Fruit fly (Drosophila melanogaster) whole organism, prepupa: ENCODE results near the gene NK7.1.

Experiments used
- Blimp-1 ChIP-seq: fragments of 200-800 bp; sonication (Bioruptor generic); optimal IDR thresholded peaks from 3 replicates; lab custom pipeline; 2017; ENCODE audit warnings: missing biosample characterization, missing genetic modification characterization, mild to moderate bottlenecking, moderate library complexity, missing genetic modification reagents
- CG10631 ChIP-seq: fragments of 200-800 bp; sonication (Bioruptor generic); optimal IDR thresholded peaks from 2 replicates; lab custom pipeline; 2016; ENCODE audit warnings: missing biosample characterization, missing genetic modification characterization
- CG11762 ChIP-seq: fragments of 200-800 bp; sonication (Bioruptor generic); optimal IDR thresholded peaks from 3 replicates; lab custom pipeline; 2016; ENCODE audit warnings: missing biosample characterization, missing genetic modification characterization; ENCODE audit not compliant: insufficient read depth
- CG11902 ChIP-seq: fragments of 200-800 bp; sonication (Bioruptor generic); optimal IDR thresholded peaks from 3 replicates; lab custom pipeline; 2016; ENCODE audit warnings: missing biosample characterization, missing genetic modification characterization
- CG15336 ChIP-seq: fragments of 200-800 bp; sonication (Bioruptor generic); IDR thresholded peaks from 2 replicates; pipeline ENCODE4 v1.3.6; 2022; ENCODE audit warnings: missing biosample characterization, missing genetic modification characterization
- CG1621 ChIP-seq: fragments of 200-800 bp; sonication (Bioruptor generic); optimal IDR thresholded peaks from 3 replicates; lab custom pipeline; 2018; ENCODE audit warnings: missing biosample characterization, mild to moderate bottlenecking, missing genetic modification characterization
- CG16779 ChIP-seq: fragments of 200-800 bp; sonication (Bioruptor generic); optimal IDR thresholded peaks from 3 replicates; lab custom pipeline; 2017; ENCODE audit warnings: missing biosample characterization, mild to moderate bottlenecking, missing genetic modification characterization
- CG3032 ChIP-seq: fragments of 200-800 bp; optimal IDR thresholded peaks from 2 replicates; lab custom pipeline; 2019; ENCODE audit warnings: missing biosample characterization, mild to moderate bottlenecking, missing genetic modification characterization, moderate library complexity
- CG31627 ChIP-seq: fragments of 200-800 bp; sonication (Bioruptor generic); optimal IDR thresholded peaks from 3 replicates; lab custom pipeline; 2016; ENCODE audit warnings: missing biosample characterization, missing genetic modification characterization
- CG32006 ChIP-seq: fragments of 200-800 bp; sonication (Bioruptor generic); optimal IDR thresholded peaks from 3 replicates; lab custom pipeline; 2017; ENCODE audit warnings: missing biosample characterization, mild to moderate bottlenecking, missing genetic modification characterization
- CG34406 ChIP-seq: fragments of 200-800 bp; sonication (Bioruptor generic); optimal IDR thresholded peaks from 3 replicates; lab custom pipeline; 2016; ENCODE audit warnings: missing biosample characterization, missing genetic modification characterization
- CG3919 ChIP-seq: fragments of 200-800 bp; sonication (Bioruptor generic); optimal IDR thresholded peaks from 3 replicates; lab custom pipeline; 2016; ENCODE audit warnings: missing biosample characterization, missing genetic modification characterization
- CG4318 ChIP-seq: fragments of 200-800 bp; sonication (Bioruptor generic); optimal IDR thresholded peaks from 3 replicates; lab custom pipeline; 2017; ENCODE audit warnings: missing biosample characterization, mild to moderate bottlenecking, missing genetic modification characterization
- CG6163 ChIP-seq: fragments of 200-800 bp; sonication (Bioruptor generic); IDR thresholded peaks from 3 replicates; pipeline ENCODE4 v1.3.6; 2022; ENCODE audit warnings: missing biosample characterization, missing genetic modification characterization
- CG6276 ChIP-seq: fragments of 200-800 bp; sonication (Bioruptor generic); optimal IDR thresholded peaks from 2 replicates; lab custom pipeline; 2017; ENCODE audit warnings: missing biosample characterization, mild to moderate bottlenecking, missing genetic modification characterization
- CG6792 ChIP-seq: fragments of 200-800 bp; sonication (Bioruptor generic); optimal IDR thresholded peaks from 3 replicates; lab custom pipeline; 2016; ENCODE audit warnings: missing biosample characterization, missing genetic modification characterization
- CG6808 ChIP-seq: fragments of 200-800 bp; sonication (Bioruptor generic); optimal IDR thresholded peaks from 3 replicates; lab custom pipeline; 2017; ENCODE audit warnings: missing biosample characterization, missing genetic modification characterization, mild to moderate bottlenecking, moderate library complexity, missing genetic modification reagents
- CG6854 ChIP-seq: fragments of 200-800 bp; sonication (Bioruptor generic); optimal IDR thresholded peaks from 2 replicates; lab custom pipeline; 2017; ENCODE audit warnings: missing biosample characterization, mild to moderate bottlenecking, missing genetic modification characterization
- CG7368 ChIP-seq: fragments of 200-800 bp; sonication (Bioruptor generic); optimal IDR thresholded peaks from 3 replicates; lab custom pipeline; 2016; ENCODE audit warnings: missing biosample characterization, missing genetic modification characterization
- CG8119 ChIP-seq: fragments of 200-800 bp; sonication (Bioruptor generic); IDR thresholded peaks from 3 replicates; pipeline ENCODE4 v1.3.6; 2022; ENCODE audit warnings: missing biosample characterization, missing genetic modification characterization
- CG8319 ChIP-seq: fragments of 200-800 bp; sonication (Bioruptor generic); optimal IDR thresholded peaks from 3 replicates; lab custom pipeline; 2016; ENCODE audit warnings: missing biosample characterization, missing genetic modification characterization
- CG9139 ChIP-seq: fragments of 200-800 bp; sonication (Bioruptor generic); optimal IDR thresholded peaks from 3 replicates; lab custom pipeline; 2017; ENCODE audit warnings: missing biosample characterization, mild to moderate bottlenecking, missing genetic modification characterization
- Eip75B ChIP-seq: fragments of 200-800 bp; sonication (Bioruptor generic); optimal IDR thresholded peaks from 3 replicates; lab custom pipeline; 2016; ENCODE audit warnings: missing biosample characterization, missing genetic modification characterization
- Eip78C ChIP-seq: fragments of 200-800 bp; sonication (Bioruptor generic); peaks from one replicate; lab custom pipeline; 2016; ENCODE audit warnings: missing biosample characterization, missing genetic modification characterization
- Eip93F ChIP-seq: fragments of 200-800 bp; sonication (Bioruptor generic); optimal IDR thresholded peaks from 2 replicates; lab custom pipeline; 2016; ENCODE audit warnings: missing biosample characterization, mild to moderate bottlenecking, missing genetic modification characterization
- Ets21C ChIP-seq: fragments of 200-800 bp; sonication (Bioruptor generic); optimal IDR thresholded peaks from 3 replicates; lab custom pipeline; 2016; ENCODE audit warnings: missing biosample characterization, missing genetic modification characterization
- Ets96B ChIP-seq: fragments of 200-800 bp; optimal IDR thresholded peaks from 2 replicates; lab custom pipeline; 2019; ENCODE audit warnings: missing biosample characterization, mild to moderate bottlenecking, missing genetic modification characterization, moderate library complexity
- Gug ChIP-seq: fragments of 200-800 bp; sonication (Bioruptor generic); IDR thresholded peaks from 2 replicates; pipeline ENCODE4 v1.3.6; 2022; ENCODE audit warnings: missing biosample characterization, missing genetic modification characterization
- Hr38 ChIP-seq: sonication (Bioruptor generic); optimal IDR thresholded peaks from 2 replicates; lab custom pipeline; 2016; ENCODE audit warnings: missing biosample characterization, missing genetic modification characterization
- Hr4 ChIP-seq: fragments of 200-800 bp; sonication (Bioruptor generic); optimal IDR thresholded peaks from 3 replicates; lab custom pipeline; 2016; ENCODE audit warnings: missing biosample characterization, missing genetic modification characterization
- Lpt ChIP-seq: fragments of 200-800 bp; sonication (Bioruptor generic); optimal IDR thresholded peaks from 3 replicates; lab custom pipeline; 2016; ENCODE audit warnings: missing biosample characterization, missing genetic modification characterization
- Met ChIP-seq: fragments of 200-800 bp; sonication (Bioruptor generic); optimal IDR thresholded peaks from 3 replicates; lab custom pipeline; 2016; ENCODE audit warnings: missing biosample characterization, missing genetic modification characterization
- OdsH ChIP-seq: fragments of 200-800 bp; sonication (Bioruptor generic); optimal IDR thresholded peaks from 3 replicates; lab custom pipeline; 2016; ENCODE audit warnings: missing biosample characterization, missing genetic modification characterization
- Sox102F ChIP-seq: fragments of 200-800 bp; sonication (Bioruptor generic); optimal IDR thresholded peaks from 2 replicates; lab custom pipeline; 2016; ENCODE audit warnings: missing biosample characterization, mild to moderate bottlenecking, missing genetic modification characterization
- Sox15 ChIP-seq: fragments of 200-800 bp; sonication (Bioruptor generic); optimal IDR thresholded peaks from 3 replicates; lab custom pipeline; 2016; ENCODE audit warnings: missing biosample characterization, missing genetic modification characterization
- achi ChIP-seq: fragments of 200-800 bp; sonication (Bioruptor generic); optimal IDR thresholded peaks from 3 replicates; lab custom pipeline; 2016; ENCODE audit warnings: missing biosample characterization, missing genetic modification characterization
- cyc ChIP-seq: fragments of 200-800 bp; sonication (Bioruptor generic); optimal IDR thresholded peaks from 3 replicates; lab custom pipeline; 2016; ENCODE audit warnings: missing biosample characterization, missing genetic modification characterization
- dac ChIP-seq: fragments of 200-800 bp; sonication (Bioruptor generic); optimal IDR thresholded peaks from 2 replicates; lab custom pipeline; 2017; ENCODE audit warnings: missing biosample characterization, mild to moderate bottlenecking, missing genetic modification characterization
- esn ChIP-seq: fragments of 200-800 bp; sonication (Bioruptor generic); optimal IDR thresholded peaks from 2 replicates; lab custom pipeline; 2016; ENCODE audit warnings: missing biosample characterization, mild to moderate bottlenecking, missing genetic modification characterization, moderate library complexity
- fd59A ChIP-seq: fragments of 200-800 bp; sonication (Bioruptor generic); optimal IDR thresholded peaks from 2 replicates; lab custom pipeline; 2017; ENCODE audit warnings: missing biosample characterization, mild to moderate bottlenecking, missing genetic modification characterization, missing genetic modification reagents
- fd85E ChIP-seq: fragments of 200-800 bp; sonication (Bioruptor generic); optimal IDR thresholded peaks from 3 replicates; lab custom pipeline; 2016; ENCODE audit warnings: missing biosample characterization, missing genetic modification characterization
- fkh ChIP-seq: fragments of 200-800 bp; sonication (Bioruptor generic); optimal IDR thresholded peaks from 3 replicates; lab custom pipeline; 2017; ENCODE audit warnings: missing biosample characterization, mild to moderate bottlenecking, missing genetic modification characterization, moderate library complexity
- net ChIP-seq: fragments of 200-800 bp; sonication (Bioruptor generic); optimal IDR thresholded peaks from 3 replicates; lab custom pipeline; 2016; ENCODE audit warnings: missing biosample characterization, missing genetic modification characterization
- salr ChIP-seq, 2 experiments: fragments of 200-800 bp; sonication (Bioruptor generic); optimal IDR thresholded peaks; 3 replicates each; lab custom pipeline; 2016 to 2018; ENCODE audit warnings: missing biosample characterization in 2 of 2, missing genetic modification characterization in 2 of 2, mild to moderate bottlenecking in 1 of 2
- spab ChIP-seq: fragments of 200-800 bp; sonication (Bioruptor generic); optimal IDR thresholded peaks from 2 replicates; lab custom pipeline; 2017; ENCODE audit warnings: missing biosample characterization, mild to moderate bottlenecking, missing genetic modification characterization, missing genetic modification reagents
- ss ChIP-seq, 2 experiments: fragments of 200-800 bp; sonication (Bioruptor generic); optimal IDR thresholded peaks; 2 replicates in 1 of 2; 3 replicates in 1 of 2; lab custom pipeline; 2017 to 2018; ENCODE audit warnings: mild to moderate bottlenecking in 2 of 2, missing biosample characterization in 2 of 2, missing genetic modification characterization in 2 of 2, moderate library complexity in 1 of 2
- svp ChIP-seq: fragments of 200-800 bp; sonication (Bioruptor generic); peaks from one replicate; lab custom pipeline; 2016; ENCODE audit warnings: missing biosample characterization, missing genetic modification characterization
- vri ChIP-seq: fragments of 200-800 bp; sonication (Bioruptor generic); optimal IDR thresholded peaks from 3 replicates; lab custom pipeline; 2016; ENCODE audit warnings: missing biosample characterization, mild to moderate bottlenecking, missing genetic modification characterization

The NK7.1 gene

dm6 chr3R:14421818-14422217 lies 49.1 kb upstream of the NK7.1 start (continued):
- TF ChIP-seq CG9139 (GFP tag; lab: Kevin White, UChicago) = peak; percentile 44
- 0 out of 3 replicates have a peak, but pooled peaks have one; percentile 29 for TF ChIP-seq CG8119
- no peak for TF ChIP-seq Lpt (GFP tag; lab: Kevin White, UChicago)
- TF ChIP-seq CG16779 (tag; lab: Kevin White, UChicago) = no peak
- peak; percentile 1 for TF ChIP-seq CG8319 (GFP tag; lab: Kevin White, UChicago)
- TF ChIP-seq Sox102F = no peak
- peak; percentile 44 for TF ChIP-seq CG3919 (GFP tag; lab: Kevin White, UChicago)
- peak; percentile 59 for TF ChIP-seq achi (GFP tag; lab: Kevin White, UChicago)
- TF ChIP-seq svp (GFP tag; lab: Kevin White, UChicago) = peak; percentile 50
- TF ChIP-seq CG3032 (tag; lab: Kevin White, UChicago) = peak; percentile 61
- no peak for TF ChIP-seq Hr38 (GFP tag; lab: Kevin White, UChicago)
- TF ChIP-seq Sox15 = no peak
- TF ChIP-seq vri (GFP tag; lab: Kevin White, UChicago) = no peak

dm6 chr3R:14419386-14420043 lies 46.8 kb upstream of the NK7.1 start:
- TF ChIP-seq vri (GFP tag; lab: Kevin White, UChicago) (peak; percentile 1), CG6792 (peak; percentile 34), CG3919 (GFP tag; lab: Kevin White, UChicago) (peak; percentile 20), Eip93F (GFP tag; lab: Kevin White, UChicago) (no peak), svp (GFP tag; lab: Kevin White, UChicago) (peak; percentile 24), Eip75B (GFP tag; lab: Kevin White, UChicago) (no peak), fd59A (GFP tag; lab: Kevin White, UChicago) (no peak), salr (GFP tag; optimal IDR thresholded peaks at IDR 0.05; lab: Kevin White, UChicago) (no peak), fkh (GFP tag; lab: Kevin White, UChicago) (no peak), CG6276 (GFP tag; lab: Kevin White, UChicago) (no peak), Met (peak; percentile 44), OdsH (GFP tag; lab: Kevin White, UChicago) (peak; percentile 17), dac (GFP tag; lab: Kevin White, UChicago) (no peak), CG10631 (GFP tag; lab: Kevin White, UChicago) (no peak), CG32006 (no peak), CG7368 (no peak), Sox102F (peak; percentile 38), CG8319 (GFP tag; lab: Kevin White, UChicago) (no peak), ss (GFP tag; optimal IDR thresholded peaks at IDR 0.05; lab: Kevin White, UChicago) (no peak), Ets21C (peak; percentile 15), Sox15 (no peak), Hr4 (no peak), CG3032 (tag; lab: Kevin White, UChicago) (no peak), CG31627 (GFP tag; lab: Kevin White, UChicago) (peak; percentile 34), CG11762 (GFP tag; lab: Kevin White, UChicago) (no peak), CG11902 (GFP tag; lab: Kevin White, UChicago) (peak; percentile 8), achi (GFP tag; lab: Kevin White, UChicago) (peak; percentile 12), Ets96B (tag; lab: Kevin White, UChicago) (no peak), CG1621 (tag; lab: Kevin White, UChicago) (no peak), CG6854 (GFP tag; lab: Kevin White, UChicago) (no peak), net (no peak), Blimp-1 (GFP tag; lab: Kevin White, UChicago) (peak; percentile 75), cyc (GFP tag; lab: Kevin White, UChicago) (peak; percentile 21), CG4318 (GFP tag; lab: Kevin White, UChicago) (no peak), spab (GFP tag; lab: Kevin White, UChicago) (no peak), esn (peak; percentile 55), CG8119 (no peak), fd85E (GFP tag; lab: Kevin White, UChicago) (no peak), CG6808 (GFP tag; lab: Kevin White, UChicago) (no peak), CG34406 (GFP tag; lab: Kevin White, UChicago) (peak; percentile 27), CG6163 (GFP tag; lab: Robert Waterston, UW) (no peak), Gug (no peak), Eip78C (GFP tag; lab: Kevin White, UChicago) (peak; percentile 87), CG15336 (GFP tag; lab: Robert Waterston, UW) (no peak)
